Fruit fly (Drosophila melanogaster) whole organism, embryonic: ENCODE results near the gene sll.

ENCODE experiments used
- CG10147 ChIP-seq: fragments of 200-800 bp; sonication (Bioruptor generic); optimal IDR thresholded peaks from 2 replicates; lab custom pipeline; 2019; ENCODE audit warnings: missing biosample characterization, mild to moderate bottlenecking, missing genetic modification characterization, moderate library complexity
- CG10267 ChIP-seq: fragments of 200-800 bp; sonication (Bioruptor generic); optimal IDR thresholded peaks from 2 replicates; lab custom pipeline; 2018; ENCODE audit warnings: missing biosample characterization, mild to moderate bottlenecking, missing genetic modification characterization, moderate library complexity
- CG2202 ChIP-seq: fragments of 200-800 bp; sonication (Bioruptor generic); optimal IDR thresholded peaks from 2 replicates; lab custom pipeline; 2018; ENCODE audit warnings: missing biosample characterization, mild to moderate bottlenecking, missing genetic modification characterization
- CG2889 ChIP-seq: fragments of 200-800 bp; sonication (Bioruptor generic); IDR thresholded peaks from 3 replicates; pipeline ENCODE4 v1.3.6; 2022; ENCODE audit warnings: missing biosample characterization, missing genetic modification characterization
- CG30431 ChIP-seq: fragments of 200-800 bp; sonication (Bioruptor generic); optimal IDR thresholded peaks from 2 replicates; lab custom pipeline; 2017; ENCODE audit warnings: missing biosample characterization, missing genetic modification characterization
- CG7372 ChIP-seq: fragments of 200-800 bp; sonication (Bioruptor generic); IDR thresholded peaks from 2 replicates; pipeline ENCODE4 v1.3.6; 2022; ENCODE audit warnings: missing biosample characterization, missing genetic modification characterization
- Dll ChIP-seq: fragments of 200-800 bp; sonication (Bioruptor generic); IDR thresholded peaks from 4 replicates; pipeline ENCODE4 v1.3.6; 2022; ENCODE audit warnings: missing biosample characterization, missing genetic modification characterization; ENCODE audit not compliant: partially characterized antibody
- Hr78 ChIP-seq, 2 experiments: fragments of 200-800 bp in 1 of 2; fragments of >200 bp in 1 of 2; sonication (Bioruptor generic) in 1 of 2; optimal IDR thresholded peaks; 2 replicates each; lab custom pipeline; 2017 to 2019; ENCODE audit warnings: missing biosample characterization in 2 of 2, missing genetic modification characterization in 2 of 2, mild to moderate bottlenecking in 1 of 2, moderate library complexity in 1 of 2
- Sin3A ChIP-seq: fragments of >200 bp; optimal IDR thresholded peaks from 2 replicates; lab custom pipeline; 2018
- Sry-β ChIP-seq: fragments of 200-800 bp; sonication (Bioruptor generic); optimal IDR thresholded peaks from 2 replicates; lab custom pipeline; 2018; ENCODE audit warnings: missing biosample characterization, mild to moderate bottlenecking, missing genetic modification characterization, moderate library complexity
- br ChIP-seq: fragments of >200 bp; optimal IDR thresholded peaks from 2 replicates; lab custom pipeline; 2017
- ranshi ChIP-seq: fragments of 200-800 bp; sonication (Bioruptor generic); IDR thresholded peaks from 2 replicates; pipeline ENCODE4 v1.3.6; 2022; ENCODE audit warnings: missing biosample characterization, missing genetic modification characterization

- TF ChIP-seq CG30431 (GFP tag; lab: Kevin White, UChicago) (no peak), CG2889 (GFP tag; lab: Robert Waterston, UW) (no peak), Hr78 (GFP tag; optimal IDR thresholded peaks at IDR 0.05; lab: Kevin White, UChicago) (no peak), CG10147 (no peak), ranshi (GFP tag; lab: Robert Waterston, UW) (no peak), Sin3A (lab: Kevin White, UChicago) (no peak), Dll (no peak), Sry-β (no peak), CG2202 (no peak), CG10267 (tag; lab: Kevin White, UChicago) (no peak), CG7372 (GFP tag; lab: Robert Waterston, UW) (no peak), br (no peak)
Measured at dm6 chr3R:17602974-17603373, 2.9 kb upstream of the sll start.
